Worm (Caenorhabditis elegans): ENCODE data around the gene Y47D7A.11.

The Y47D7A.11 gene

DNA sequence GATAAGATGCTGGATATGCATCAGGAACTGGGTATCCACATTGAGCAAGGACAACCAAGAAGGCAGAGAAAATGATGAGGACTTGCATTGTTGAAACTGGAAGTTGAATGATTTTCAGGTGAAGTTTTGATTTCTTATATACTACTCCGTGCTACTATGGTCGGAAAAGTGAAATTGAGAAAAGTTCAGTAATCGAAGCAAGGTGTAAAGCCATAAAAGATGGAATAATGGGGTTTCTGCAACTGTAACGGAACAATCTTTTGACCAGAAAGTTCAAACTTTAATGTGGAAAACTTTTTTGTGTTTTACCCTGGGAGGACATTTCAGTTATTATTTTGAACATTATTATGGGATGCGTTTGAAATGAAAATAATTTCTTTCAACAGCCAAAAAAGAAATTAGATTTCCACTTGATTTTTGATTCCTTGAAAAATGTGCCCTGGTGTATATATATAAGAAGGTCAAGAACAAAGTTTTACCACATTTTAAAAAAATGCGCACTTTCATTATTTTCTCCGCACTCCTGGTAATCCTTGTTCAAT, 4.2 kb downstream of the Y47D7A.11 start, which contains the start of the genes Y47D7A.9 and Y47D7A.19:
Gene Y47D7A.9, minus strand, starts transcription at position 101 of the 542 bp plus-strand sequence.
Gene Y47D7A.19, plus strand, starts transcription at position 492 of the 542 bp plus-strand sequence.
- TF ChIP-seq chd-7 (tag; optimal IDR thresholded peaks at IDR 0.05) (no peak), ztf-22 (GFP tag; optimal IDR thresholded peaks at IDR 0.05) (no peak), egrh-3 (GFP tag; IDR thresholded peaks at IDR 0.05) (no peak), Y79H2A.3 (GFP tag; conservative IDR thresholded peaks at IDR 0.05) (no peak), mxl-1 (tag; optimal IDR thresholded peaks at IDR 0.05) (no peak), F55B11.4 (tag; optimal IDR thresholded peaks at IDR 0.05; ENCODE audit: borderline replicate concordance, insufficient read depth) (no peak), ceh-27 (GFP tag; optimal IDR thresholded peaks at IDR 0.05) (no peak), lin-26 (GFP tag; IDR thresholded peaks at IDR 0.05) (no peak), cebp-2 (GFP tag; IDR thresholded peaks at IDR 0.05) (no peak), Y67H2A.10 (GFP tag; conservative IDR thresholded peaks at IDR 0.05) (no peak), C06A6.2 (GFP tag; conservative IDR thresholded peaks at IDR 0.05) (no peak), efl-1 (GFP tag; optimal IDR thresholded peaks at IDR 0.05) (no peak), mcd-1 (GFP tag; IDR thresholded peaks at IDR 0.05) (no peak), nfya-2 (GFP tag; IDR thresholded peaks at IDR 0.05) (no peak)

DNA sequence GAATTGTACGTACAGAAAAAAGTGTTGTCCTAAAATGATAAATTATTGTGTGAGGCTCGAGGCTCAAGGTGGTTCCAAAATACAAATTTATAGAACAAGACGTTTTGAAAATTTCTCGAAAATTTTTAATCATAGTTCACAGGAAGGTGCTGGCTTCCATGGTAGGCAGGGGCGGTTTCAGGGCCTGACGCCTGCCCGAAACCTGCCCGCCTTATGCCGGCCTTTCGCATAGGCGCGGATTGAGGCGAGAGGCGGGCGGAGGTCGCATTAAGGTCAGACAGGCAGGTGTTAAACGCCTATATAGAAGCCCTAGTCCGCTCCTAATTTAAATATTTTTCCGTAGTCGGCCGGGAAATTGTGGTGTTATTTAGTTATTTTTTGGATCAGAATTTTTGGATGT, 5.0 kb downstream of the Y47D7A.11 start:
- peak; percentile 70 for TF ChIP-seq zfh-2 (GFP tag; conservative IDR thresholded peaks at IDR 0.05)
- TF ChIP-seq D2030.7 (GFP tag; IDR thresholded peaks at IDR 0.05) = no peak
- TF ChIP-seq die-1 (tag; optimal IDR thresholded peaks at IDR 0.05) = no peak
- TF ChIP-seq F57A8.1 (GFP tag; optimal IDR thresholded peaks at IDR 0.05) = no peak
- TF ChIP-seq him-1 (tag; optimal IDR thresholded peaks at IDR 0.05) = no peak
- TF ChIP-seq lin-26 (GFP tag; IDR thresholded peaks at IDR 0.05) = peak; percentile 35; the same call in 1 of the 2 replicates
- TF ChIP-seq K12H6.12 (tag; optimal IDR thresholded peaks at IDR 0.05) = no peak
- no peak for TF ChIP-seq nhr-90 (tag; optimal IDR thresholded peaks at IDR 0.05)
- no peak for TF ChIP-seq ets-4 (GFP tag; optimal IDR thresholded peaks at IDR 0.05)

DNA sequence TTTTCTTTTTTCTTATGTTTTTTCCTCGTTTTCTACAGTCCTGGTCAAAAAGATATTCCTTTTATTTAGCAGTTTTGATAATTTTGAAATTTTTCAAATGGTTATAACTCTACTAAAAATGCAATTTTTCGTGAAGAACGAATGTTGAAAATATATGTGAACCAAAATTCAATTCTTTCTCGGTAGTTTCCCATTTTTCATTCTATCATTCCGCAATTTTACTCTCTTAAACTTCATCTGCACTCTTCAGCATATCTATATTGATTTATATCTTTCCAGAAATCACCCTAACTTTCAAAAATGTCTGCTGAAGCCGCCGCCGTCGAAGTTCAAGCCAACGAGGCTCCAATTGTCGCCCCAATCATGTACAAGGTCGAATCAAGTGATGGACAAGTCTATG, 6.0 kb downstream of the Y47D7A.11 start, which contains the start of gene skr-7:
Gene skr-7, plus strand, starts transcription at position 301 of the 400 bp plus-strand sequence.
- TF ChIP-seq lin-54 (GFP tag; optimal IDR thresholded peaks at IDR 0.05) (no peak), F52B5.7 (tag; optimal IDR thresholded peaks at IDR 0.05) (no peak), Y95B8A.8 (GFP tag; IDR thresholded peaks at IDR 0.05) (no peak), rpc-1 (optimal IDR thresholded peaks at IDR 0.05) (no peak), rpc-1 (tag; optimal IDR thresholded peaks at IDR 0.05) (no peak), mxl-1 (tag; optimal IDR thresholded peaks at IDR 0.05) (no peak)

DNA sequence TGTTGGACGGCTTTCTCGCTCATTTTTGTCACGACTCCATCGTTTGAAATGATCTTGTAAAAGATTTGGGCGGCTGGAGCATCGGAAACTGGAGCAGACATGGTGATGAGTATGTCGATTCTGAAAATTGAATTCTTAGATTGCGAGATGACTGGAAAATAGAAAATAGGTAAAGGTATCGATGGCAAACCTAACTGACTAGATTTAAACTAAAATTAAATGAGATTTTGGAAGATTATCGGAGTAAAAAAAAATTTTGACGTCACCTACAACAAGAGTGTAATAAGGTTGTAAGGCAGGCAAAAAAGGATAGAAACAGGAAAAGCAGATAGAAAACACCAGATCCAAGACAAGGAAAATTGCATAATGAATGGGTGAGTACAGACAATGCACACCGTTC, 6.6 kb downstream of the Y47D7A.11 start, which contains the start of gene skr-14:
Gene skr-14, minus strand, starts transcription at position 101 of the 400 bp plus-strand sequence.
- TF ChIP-seq F57A8.1 (GFP tag; optimal IDR thresholded peaks at IDR 0.05) = no peak
- TF ChIP-seq lin-35 (GFP tag; optimal IDR thresholded peaks at IDR 0.05) = no peak
- TF ChIP-seq Y95B8A.8 (GFP tag; IDR thresholded peaks at IDR 0.05) = no peak
- TF ChIP-seq mes-4 (tag; optimal IDR thresholded peaks at IDR 0.05) = no peak
- TF ChIP-seq Y56A3A.18 (GFP tag; IDR thresholded peaks at IDR 0.05) = no peak
- TF ChIP-seq athp-1 (tag; optimal IDR thresholded peaks at IDR 0.05) = no peak
- no peak for TF ChIP-seq dpff-1 (tag; optimal IDR thresholded peaks at IDR 0.05)
- TF ChIP-seq sea-2 (GFP tag; IDR thresholded peaks at IDR 0.05) = no peak

Measured in whole organism, young adult.